Fruit fly (Drosophila melanogaster) whole organism, adult: Measurements from ENCODE around the gene CG4998.

Experiments used
- CG11617 ChIP-seq: fragments of 200-800 bp; sonication (Bioruptor generic); optimal IDR thresholded peaks from 2 replicates; lab custom pipeline; 2017; ENCODE audit warnings: mild to moderate bottlenecking, missing biosample characterization, missing genetic modification reagents, missing genetic modification characterization
- CG12768 ChIP-seq: fragments of 200-800 bp; sonication (Bioruptor generic); optimal IDR thresholded peaks from 2 replicates; lab custom pipeline; 2017; ENCODE audit warnings: missing biosample characterization, missing genetic modification characterization, mild to moderate bottlenecking, moderate library complexity, missing genetic modification reagents
- CG14711 ChIP-seq: fragments of 200-800 bp; sonication (Bioruptor generic); optimal IDR thresholded peaks from 2 replicates; lab custom pipeline; 2018; ENCODE audit warnings: missing biosample characterization, mild to moderate bottlenecking, missing genetic modification characterization, moderate library complexity
- CG1620 ChIP-seq: fragments of 200-800 bp; sonication (Bioruptor generic); optimal IDR thresholded peaks from 2 replicates; lab custom pipeline; 2016; ENCODE audit warnings: missing biosample characterization, missing genetic modification characterization
- CG33017 ChIP-seq: fragments of 200-800 bp; sonication (Bioruptor generic); optimal IDR thresholded peaks from 2 replicates; lab custom pipeline; 2018; ENCODE audit warnings: missing biosample characterization, mild to moderate bottlenecking, missing genetic modification characterization, moderate library complexity
- CG5204 ChIP-seq: fragments of 200-800 bp; sonication (Bioruptor generic); optimal IDR thresholded peaks from 2 replicates; lab custom pipeline; 2016; ENCODE audit warnings: missing biosample characterization, missing genetic modification characterization
- CG7045 ChIP-seq: fragments of 200-800 bp; sonication (Bioruptor generic); optimal IDR thresholded peaks from 2 replicates; lab custom pipeline; 2017; ENCODE audit warnings: missing biosample characterization, mild to moderate bottlenecking, missing genetic modification characterization
- CG7101 ChIP-seq: fragments of 200-800 bp; sonication (Bioruptor generic); optimal IDR thresholded peaks from 2 replicates; lab custom pipeline; 2018; ENCODE audit warnings: missing biosample characterization, mild to moderate bottlenecking, missing genetic modification characterization, moderate library complexity
- Clk ChIP-seq: fragments of 200-800 bp; sonication (Bioruptor generic); optimal IDR thresholded peaks from 2 replicates; lab custom pipeline; 2017; ENCODE audit warnings: missing biosample characterization, missing genetic modification characterization
- Crg-1 ChIP-seq: fragments of 200-800 bp; sonication (Bioruptor generic); optimal IDR thresholded peaks from 2 replicates; lab custom pipeline; 2016; ENCODE audit warnings: missing biosample characterization, missing genetic modification characterization
- Hr96 ChIP-seq: fragments of 200-800 bp; sonication (Bioruptor generic); optimal IDR thresholded peaks from 2 replicates; lab custom pipeline; 2016; ENCODE audit warnings: missing biosample characterization, missing genetic modification characterization
- Mnt ChIP-seq: fragments of 200-800 bp; sonication (Bioruptor generic); optimal IDR thresholded peaks from 2 replicates; lab custom pipeline; 2016; ENCODE audit warnings: missing biosample characterization, mild to moderate bottlenecking, missing genetic modification characterization
- bab1 ChIP-seq: fragments of 200-800 bp; sonication (Bioruptor generic); optimal IDR thresholded peaks from 3 replicates; lab custom pipeline; 2019; ENCODE audit warnings: missing biosample characterization, mild to moderate bottlenecking, missing genetic modification characterization, moderate library complexity
- cic ChIP-seq: fragments of 200-800 bp; sonication (Bioruptor generic); optimal IDR thresholded peaks from 2 replicates; lab custom pipeline; 2017; ENCODE audit warnings: missing biosample characterization, mild to moderate bottlenecking, missing genetic modification characterization, moderate library complexity
- cnc ChIP-seq, 2 experiments: fragments of >200 bp; optimal IDR thresholded peaks; 2 replicates each; lab custom pipeline; 2017
- kay ChIP-seq: fragments of 200-800 bp; sonication (Bioruptor generic); peaks from one replicate; lab custom pipeline; 2016; ENCODE audit warnings: missing biosample characterization, missing genetic modification characterization, borderline replicate concordance
- ovo ChIP-seq: fragments of 200-800 bp; sonication (Bioruptor generic); optimal IDR thresholded peaks from 2 replicates; lab custom pipeline; 2016; ENCODE audit warnings: missing biosample characterization, missing genetic modification characterization
- pad ChIP-seq: fragments of 200-800 bp; sonication (Bioruptor generic); optimal IDR thresholded peaks from 3 replicates; lab custom pipeline; 2017; ENCODE audit warnings: missing biosample characterization, missing genetic modification characterization, mild to moderate bottlenecking, moderate library complexity, missing genetic modification reagents
- tj ChIP-seq: fragments of 200-800 bp; sonication (Bioruptor generic); optimal IDR thresholded peaks from 3 replicates; lab custom pipeline; 2017; ENCODE audit warnings: missing biosample characterization, mild to moderate bottlenecking, missing genetic modification characterization, moderate library complexity
- toe ChIP-seq: fragments of 200-800 bp; sonication (Bioruptor generic); optimal IDR thresholded peaks from 2 replicates; lab custom pipeline; 2016; ENCODE audit warnings: missing biosample characterization, missing genetic modification characterization

Gene CG4998

DNA sequence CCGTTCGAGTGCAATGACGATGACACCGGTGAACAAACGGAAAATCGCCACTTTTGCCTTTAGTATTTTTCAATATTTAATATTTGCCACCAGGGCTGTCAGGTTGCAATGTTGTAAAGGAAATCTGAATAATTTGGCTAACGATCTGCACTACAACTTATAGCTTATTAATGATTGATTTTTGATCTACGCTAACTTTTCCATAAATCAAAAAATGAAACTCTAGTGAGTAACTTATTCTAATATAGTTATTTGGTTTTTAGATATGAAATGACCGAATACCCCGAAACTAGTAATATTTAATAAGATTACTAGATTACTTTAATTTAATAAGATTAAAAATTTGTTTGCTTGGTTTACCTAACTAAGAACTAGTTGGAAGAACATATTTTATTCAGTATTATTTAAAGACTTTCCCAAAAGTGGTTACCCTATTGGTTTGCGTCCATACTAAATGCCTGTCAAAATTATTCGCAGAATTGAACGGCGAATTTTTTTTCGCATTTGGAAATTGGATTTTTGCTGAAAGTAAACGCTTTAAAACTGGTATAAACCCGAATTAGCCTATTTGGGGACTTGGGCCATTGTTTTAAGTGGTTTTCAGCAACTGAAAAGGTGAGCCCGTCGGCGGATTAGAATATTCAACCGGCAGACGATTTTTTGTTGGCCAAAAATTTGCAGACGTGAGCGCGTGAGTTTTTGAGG, 47.2 kb downstream of the CG4998 start, which contains the start of the genes Agpat3 and RAF2:
Agpat3 (minus strand) TSS at position 78 of the 705 bp plus-strand sequence.
RAF2 (plus strand) TSS at position 448 of the 705 bp plus-strand sequence.
- no peak for TF ChIP-seq kay
- TF ChIP-seq bab1 (GFP tag; lab: Kevin White, UChicago) = no peak
- no peak for TF ChIP-seq cic (GFP tag; lab: Kevin White, UChicago)
- TF ChIP-seq Crg-1 (GFP tag; lab: Kevin White, UChicago) = no peak
- no peak for TF ChIP-seq CG1620 (GFP tag; lab: Kevin White, UChicago)
- TF ChIP-seq Clk (GFP tag; lab: Kevin White, UChicago) = no peak
- no peak for TF ChIP-seq CG7045 (GFP tag; lab: Kevin White, UChicago)
- peak; percentile 60 for TF ChIP-seq toe (GFP tag; lab: Kevin White, UChicago)
- TF ChIP-seq Mnt = no peak
- TF ChIP-seq cnc (optimal IDR thresholded peaks at IDR 0.05; lab: Kevin White, UChicago) = no peak
- TF ChIP-seq CG33017 (tag; lab: Kevin White, UChicago) = no peak
- peak; percentile 86 for TF ChIP-seq CG14711
- TF ChIP-seq CG12768 (GFP tag; lab: Kevin White, UChicago) = no peak
- peak; percentile 27 for TF ChIP-seq CG11617 (GFP tag; lab: Kevin White, UChicago)
- peak; percentile 7 for TF ChIP-seq CG7101 (tag; lab: Kevin White, UChicago)
- no peak for TF ChIP-seq tj (GFP tag; lab: Kevin White, UChicago)
- TF ChIP-seq ovo (GFP tag; lab: Kevin White, UChicago) = no peak
- TF ChIP-seq pad = no peak
- peak; percentile 5 for TF ChIP-seq Hr96
- no peak for TF ChIP-seq CG5204 (GFP tag; lab: Kevin White, UChicago)

DNA sequence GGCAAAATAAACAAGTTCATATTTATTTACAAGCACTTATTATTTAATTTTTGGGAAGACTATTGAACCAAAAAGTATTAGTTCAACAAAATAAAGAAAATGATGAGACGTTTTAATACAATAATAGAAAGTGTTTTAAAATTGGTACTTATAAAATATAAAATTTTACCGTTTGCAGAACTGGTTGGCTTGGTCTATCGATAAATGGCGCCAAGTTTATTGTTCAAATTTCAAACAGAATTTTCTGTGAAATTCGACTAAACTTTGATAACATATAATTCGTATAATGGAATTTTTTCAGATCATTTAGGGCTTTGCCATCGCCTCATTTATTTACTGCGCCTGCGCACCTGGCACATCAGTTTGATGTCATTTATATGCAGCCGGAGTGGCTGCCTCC, 52.0 kb downstream of the CG4998 start:
- TF ChIP-seq kay (peak; percentile 52), Mnt (no peak), CG1620 (GFP tag; lab: Kevin White, UChicago) (no peak), CG14711 (no peak), Hr96 (no peak)

DNA sequence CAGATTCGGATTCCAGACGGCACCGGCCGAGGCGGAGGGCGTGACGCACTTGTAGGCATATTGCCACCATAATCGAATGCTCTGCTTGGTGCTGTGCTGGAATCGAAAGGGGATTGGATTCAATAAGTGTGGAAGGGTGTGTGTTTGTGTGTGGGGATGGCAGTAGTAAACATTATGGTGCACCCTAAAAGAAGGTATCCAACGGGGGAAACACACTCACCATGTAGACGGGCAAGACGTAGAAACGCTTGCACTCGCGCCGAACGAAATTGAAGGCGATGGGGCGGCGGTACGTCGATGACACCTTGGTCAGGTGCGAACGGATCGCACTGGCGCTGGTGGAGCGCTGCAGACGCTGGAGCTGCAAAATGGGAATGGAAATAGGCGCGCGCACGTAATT, 52.5 kb downstream of the CG4998 start:
- TF ChIP-seq cnc (optimal IDR thresholded peaks at IDR 0.05; lab: Kevin White, UChicago) (no peak), Mnt (no peak), CG1620 (GFP tag; lab: Kevin White, UChicago) (no peak), bab1 (GFP tag; lab: Kevin White, UChicago) (no peak), ovo (GFP tag; lab: Kevin White, UChicago) (no peak), CG7045 (GFP tag; lab: Kevin White, UChicago) (no peak), CG7101 (tag; lab: Kevin White, UChicago) (no peak), toe (GFP tag; lab: Kevin White, UChicago) (no peak), pad (no peak), CG14711 (no peak), CG11617 (GFP tag; lab: Kevin White, UChicago) (no peak), Crg-1 (GFP tag; lab: Kevin White, UChicago) (no peak), tj (GFP tag; lab: Kevin White, UChicago) (no peak), CG33017 (tag; lab: Kevin White, UChicago) (no peak), Hr96 (no peak), CG5204 (GFP tag; lab: Kevin White, UChicago) (no peak), kay (no peak), Clk (GFP tag; lab: Kevin White, UChicago) (no peak), CG12768 (GFP tag; lab: Kevin White, UChicago) (no peak)

DNA sequence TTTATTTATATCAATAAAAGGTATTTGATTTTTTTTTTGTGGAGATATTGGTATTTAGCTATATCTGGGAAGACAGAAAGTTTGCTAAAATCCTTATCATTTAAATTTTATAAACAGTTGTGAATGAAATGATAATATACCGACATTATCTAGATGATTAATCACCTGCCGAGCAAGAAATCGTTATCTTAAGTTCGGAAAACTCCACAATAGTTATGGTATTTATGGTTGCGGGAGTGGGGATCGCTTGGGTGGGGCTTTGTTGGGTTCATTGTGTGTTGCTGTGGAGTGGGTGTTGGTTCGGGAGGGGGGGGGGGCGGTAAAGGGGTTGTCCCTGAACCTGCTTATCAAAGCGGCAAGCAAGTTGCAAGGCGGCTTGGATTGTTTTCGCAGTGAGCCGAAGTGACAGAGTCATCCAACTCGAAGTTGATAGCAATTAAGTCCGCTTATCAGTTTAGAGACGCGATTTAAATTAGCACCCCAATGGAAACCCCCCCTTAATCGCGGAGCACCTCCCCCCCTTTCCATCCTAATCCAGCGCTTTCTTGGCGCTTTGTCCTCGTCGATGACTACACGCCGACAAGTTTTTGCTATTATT, 53.5 kb downstream of the CG4998 start:
- no peak for TF ChIP-seq CG1620 (GFP tag; lab: Kevin White, UChicago)
- TF ChIP-seq CG7045 (GFP tag; lab: Kevin White, UChicago) = no peak
- TF ChIP-seq cic (GFP tag; lab: Kevin White, UChicago) = no peak
- TF ChIP-seq CG14711 = no peak
- no peak for TF ChIP-seq Crg-1 (GFP tag; lab: Kevin White, UChicago)
- TF ChIP-seq toe (GFP tag; lab: Kevin White, UChicago) = no peak
- no peak for TF ChIP-seq Mnt
- no peak for TF ChIP-seq CG5204 (GFP tag; lab: Kevin White, UChicago)
- no peak for TF ChIP-seq CG11617 (GFP tag; lab: Kevin White, UChicago)
- TF ChIP-seq ovo (GFP tag; lab: Kevin White, UChicago) = no peak
- TF ChIP-seq bab1 (GFP tag; lab: Kevin White, UChicago) = no peak
- no peak for TF ChIP-seq cnc (optimal IDR thresholded peaks at IDR 0.05; lab: Kevin White, UChicago)

DNA sequence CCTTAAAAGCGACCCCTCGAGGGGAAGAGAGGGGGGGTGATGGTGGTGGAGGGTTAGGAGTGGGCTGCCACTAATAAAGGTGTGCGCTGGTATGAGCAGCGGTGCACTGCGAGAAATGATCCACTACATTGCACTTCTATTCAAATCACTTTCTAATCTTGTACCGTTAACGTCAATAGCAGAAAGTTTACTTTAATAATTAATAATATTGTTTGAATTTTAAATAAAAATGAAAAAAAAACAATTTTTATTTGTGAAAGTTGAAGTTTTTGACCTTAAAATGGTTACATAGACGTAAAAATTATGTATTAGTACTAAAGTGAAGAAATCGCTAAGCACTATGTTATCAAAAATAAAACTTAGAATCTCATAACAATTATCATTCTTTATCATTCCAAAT, 54.1 kb downstream of the CG4998 start:
- TF ChIP-seq CG11617 (GFP tag; lab: Kevin White, UChicago) (no peak), pad (no peak), ovo (GFP tag; lab: Kevin White, UChicago) (no peak), tj (GFP tag; lab: Kevin White, UChicago) (no peak), CG7101 (tag; lab: Kevin White, UChicago) (no peak)

DNA sequence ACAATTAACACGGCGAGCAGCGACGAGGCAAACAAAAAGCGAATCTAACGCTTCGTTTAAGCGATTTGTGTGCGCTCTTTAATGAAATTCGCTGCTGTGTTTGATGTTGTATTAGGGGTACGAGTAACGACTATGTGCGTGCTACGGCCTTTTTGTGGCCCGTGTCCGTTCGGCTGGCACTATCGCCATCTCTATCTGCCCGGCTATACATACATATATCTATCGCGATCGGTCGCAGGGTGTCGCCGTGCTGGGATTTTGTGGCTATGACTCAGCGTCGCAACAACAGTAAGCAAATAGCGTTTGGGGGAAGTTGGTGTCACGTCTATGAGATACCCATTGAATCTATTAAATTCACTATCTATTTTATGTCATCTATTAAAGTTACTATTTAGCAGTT, 54.9 kb downstream of the CG4998 start:
- TF ChIP-seq Mnt (no peak), kay (peak; percentile 53)
